Worm (Caenorhabditis elegans) whole organism, young adult: Measurements from ENCODE around the gene R12B2.6.

Experiments
- B0019.2 ChIP-seq: fragments of 200-800 bp; sonication (Bioruptor generic); conservative IDR thresholded peaks from 2 replicates; pipeline ENCODE4 v1.3.6; 2022; ENCODE audit warnings: missing genetic modification reagents, missing genetic modification characterization, missing compliant biosample characterization
- C06A6.2 ChIP-seq: fragments of 200-800 bp; sonication (Bioruptor generic); conservative IDR thresholded peaks from 2 replicates; pipeline ENCODE4 v1.3.6; 2022; ENCODE audit warnings: missing genetic modification characterization, missing compliant biosample characterization
- F22D6.2 ChIP-seq: sonication (generic microtip); optimal IDR thresholded peaks from 2 replicates; lab custom pipeline; 2016; ENCODE audit warnings: mild to moderate bottlenecking, missing genetic modification characterization, missing compliant biosample characterization
- F23B12.7 ChIP-seq: sonication (generic microtip); optimal IDR thresholded peaks from 2 replicates; lab custom pipeline; 2017; ENCODE audit warnings: missing genetic modification characterization, mild to moderate bottlenecking, missing compliant biosample characterization, antibody characterized with exemption, moderate library complexity; ENCODE audit not compliant: insufficient read depth
- F37B4.10 ChIP-seq: fragments of 200-800 bp; sonication (Bioruptor generic); IDR thresholded peaks from 2 replicates; pipeline ENCODE4 v1.3.6; 2022; ENCODE audit warnings: missing genetic modification characterization, missing compliant biosample characterization
- F52B5.7 ChIP-seq: sonication (generic microtip); optimal IDR thresholded peaks from 2 replicates; lab custom pipeline; 2016; ENCODE audit warnings: mild to moderate bottlenecking, missing genetic modification characterization, missing compliant biosample characterization
- F55B11.4 ChIP-seq: sonication (generic microtip); optimal IDR thresholded peaks from 2 replicates; lab custom pipeline; 2016; ENCODE audit warnings: missing compliant biosample characterization, missing genetic modification characterization, borderline replicate concordance; ENCODE audit not compliant: insufficient read depth
- K12H6.12 ChIP-seq: fragments of 200-800 bp; sonication (Bioruptor generic); optimal IDR thresholded peaks from 2 replicates; lab custom pipeline; 2018; ENCODE audit warnings: mild to moderate bottlenecking, missing genetic modification characterization, missing compliant biosample characterization
- T26A5.8 ChIP-seq: sonication (generic microtip); optimal IDR thresholded peaks from 2 replicates; lab custom pipeline; 2016; ENCODE audit warnings: missing genetic modification characterization, missing compliant biosample characterization
- ama-1 ChIP-seq, 3 experiments: fragments of 150-350 bp in 1 of 3; sonication (generic microtip) in 2 of 3; optimal IDR thresholded peaks; 2 replicates each; lab custom pipeline; 2014 to 2018; ENCODE audit warnings: missing biosample characterization in 2 of 3, missing genetic modification characterization in 2 of 3, missing genetic modification reagents in 2 of 3
- atf-7 ChIP-seq: sonication (generic microtip); optimal IDR thresholded peaks from 2 replicates; lab custom pipeline; 2017; ENCODE audit warnings: mild to moderate bottlenecking, missing genetic modification characterization, missing compliant biosample characterization
- attf-5 ChIP-seq: fragments of 200-800 bp; sonication (Bioruptor generic); optimal IDR thresholded peaks from 2 replicates; lab custom pipeline; 2018; ENCODE audit warnings: mild to moderate bottlenecking, missing genetic modification characterization, missing compliant biosample characterization
- attf-6 ChIP-seq: fragments of 200-800 bp; sonication (Bioruptor generic); IDR thresholded peaks from 2 replicates; pipeline ENCODE4 v1.3.6; 2022; ENCODE audit warnings: missing genetic modification reagents, missing genetic modification characterization, missing compliant biosample characterization
- bed-1 ChIP-seq: fragments of 200-800 bp; sonication (Bioruptor generic); IDR thresholded peaks from 2 replicates; pipeline ENCODE4 v1.3.6; 2022; ENCODE audit warnings: missing genetic modification reagents, missing genetic modification characterization, missing compliant biosample characterization
- cebp-1 ChIP-seq, 2 experiments: fragments of 200-800 bp in 1 of 2; sonication (Bioruptor generic) in 1 of 2; sonication (generic microtip) in 1 of 2; IDR thresholded peaks in 1 of 2; optimal IDR thresholded peaks in 1 of 2; 2 replicates each; pipeline versions ENCODE4 v1.3.6 to Lab custom; 2017 to 2022; ENCODE audit warnings: missing compliant biosample characterization in 2 of 2, missing genetic modification characterization in 2 of 2, mild to moderate bottlenecking in 1 of 2, missing genetic modification reagents in 1 of 2, moderate library complexity in 1 of 2
- ceh-40 ChIP-seq: fragments of 200-800 bp; sonication (Bioruptor generic); IDR thresholded peaks from 2 replicates; pipeline ENCODE4 v1.3.6; 2022; ENCODE audit warnings: missing genetic modification characterization, missing compliant biosample characterization
- chd-7 ChIP-seq: sonication (generic microtip); optimal IDR thresholded peaks from 2 replicates; lab custom pipeline; 2016; ENCODE audit warnings: mild to moderate bottlenecking, missing genetic modification characterization, moderate library complexity, missing compliant biosample characterization
- dox-1 ChIP-seq: fragments of 200-800 bp; sonication (Bioruptor generic); IDR thresholded peaks from 2 replicates; pipeline ENCODE4 v1.3.6; 2022; ENCODE audit warnings: missing genetic modification reagents, missing genetic modification characterization, missing compliant biosample characterization
- egl-44 ChIP-seq: fragments of 200-800 bp; sonication (Bioruptor generic); IDR thresholded peaks from 2 replicates; pipeline ENCODE4 v1.3.6; 2022; ENCODE audit warnings: missing genetic modification reagents, missing genetic modification characterization, missing compliant biosample characterization
- ets-4 ChIP-seq: fragments of 200-800 bp; sonication (Bioruptor generic); optimal IDR thresholded peaks from 2 replicates; lab custom pipeline; 2018; ENCODE audit warnings: mild to moderate bottlenecking, missing genetic modification characterization, missing compliant biosample characterization
- fkh-3 ChIP-seq: sonication (generic microtip); optimal IDR thresholded peaks from 2 replicates; lab custom pipeline; 2016; ENCODE audit warnings: mild to moderate bottlenecking, missing genetic modification characterization, missing compliant biosample characterization
- him-1 ChIP-seq: sonication (generic microtip); optimal IDR thresholded peaks from 2 replicates; lab custom pipeline; 2016; ENCODE audit warnings: missing genotype, missing genetic modification reagents, missing genetic modification characterization, missing compliant biosample characterization
- hsf-1 ChIP-seq: fragments of 200-800 bp; sonication (Bioruptor generic); IDR thresholded peaks from 2 replicates; pipeline ENCODE4 v1.3.6; 2022; ENCODE audit warnings: missing genetic modification reagents, missing genetic modification characterization, missing compliant biosample characterization
- let-607 ChIP-seq, 2 experiments: fragments of 200-800 bp in 1 of 2; sonication (Bioruptor generic) in 1 of 2; sonication (generic microtip) in 1 of 2; optimal IDR thresholded peaks; 2 replicates each; lab custom pipeline; 2016 to 2018; ENCODE audit warnings: mild to moderate bottlenecking in 2 of 2, missing compliant biosample characterization in 2 of 2, missing genetic modification characterization in 2 of 2, moderate library complexity in 2 of 2, missing genotype in 1 of 2
- lin-26 ChIP-seq: fragments of 200-800 bp; sonication (Bioruptor generic); IDR thresholded peaks from 2 replicates; pipeline ENCODE4 v1.3.6; 2022; ENCODE audit warnings: missing genetic modification reagents, missing genetic modification characterization, missing compliant biosample characterization
- lin-40 ChIP-seq: sonication (generic microtip); optimal IDR thresholded peaks from 2 replicates; lab custom pipeline; 2016; ENCODE audit warnings: missing genetic modification characterization, mild to moderate bottlenecking, missing compliant biosample characterization, missing genotype, missing genetic modification reagents
- lir-1 ChIP-seq: fragments of 200-800 bp; sonication (Bioruptor generic); conservative IDR thresholded peaks from 2 replicates; pipeline ENCODE4 v1.3.6; 2022; ENCODE audit warnings: missing genetic modification reagents, missing genetic modification characterization, missing compliant biosample characterization
- madf-10 ChIP-seq: sonication (generic microtip); optimal IDR thresholded peaks from 2 replicates; lab custom pipeline; 2016; ENCODE audit warnings: mild to moderate bottlenecking, missing genetic modification characterization, missing compliant biosample characterization
- mcd-1 ChIP-seq: fragments of 200-800 bp; sonication (Bioruptor generic); IDR thresholded peaks from 2 replicates; pipeline ENCODE4 v1.3.6; 2022; ENCODE audit warnings: missing genetic modification reagents, missing genetic modification characterization, missing compliant biosample characterization
- nfyb-1 ChIP-seq: fragments of 200-800 bp; sonication (Bioruptor generic); IDR thresholded peaks from 2 replicates; pipeline ENCODE4 v1.3.6; 2022; ENCODE audit warnings: missing genetic modification reagents, missing genetic modification characterization, missing compliant biosample characterization
- nhr-179 ChIP-seq: sonication (generic microtip); optimal IDR thresholded peaks from 2 replicates; lab custom pipeline; 2016; ENCODE audit warnings: mild to moderate bottlenecking, missing genetic modification characterization, missing compliant biosample characterization
- nhr-80 ChIP-seq: sonication (generic microtip); optimal IDR thresholded peaks from 2 replicates; lab custom pipeline; 2016; ENCODE audit warnings: missing genetic modification characterization, missing compliant biosample characterization
- nhr-90 ChIP-seq: sonication (generic microtip); optimal IDR thresholded peaks from 2 replicates; lab custom pipeline; 2016; ENCODE audit warnings: missing genotype, mild to moderate bottlenecking, missing genetic modification characterization, missing compliant biosample characterization
- pha-4 ChIP-seq: fragments of 150-350 bp; sonication (generic microtip); optimal IDR thresholded peaks from 2 replicates; lab custom pipeline; 2014; ENCODE audit warnings: missing biosample characterization, missing genetic modification reagents, missing genetic modification characterization
- rcor-1 ChIP-seq: fragments of 200-800 bp; sonication (Bioruptor generic); IDR thresholded peaks from 2 replicates; pipeline ENCODE4 v1.3.6; 2022; ENCODE audit warnings: missing genetic modification reagents, missing genetic modification characterization, missing compliant biosample characterization
- snpc-4 ChIP-seq, 5 experiments: fragments of 150-350 bp in 1 of 5; sonication (generic microtip) in 4 of 5; optimal IDR thresholded peaks; 2 replicates each; lab custom pipeline; 2014 to 2018; ENCODE audit warnings: missing genetic modification characterization in 5 of 5, missing biosample characterization in 3 of 5, antibody characterized with exemption in 2 of 5, mild to moderate bottlenecking in 2 of 5, missing compliant biosample characterization in 2 of 5, missing genotype in 2 of 5, moderate library complexity in 2 of 5, missing genetic modification reagents in 1 of 5
- tbp1 ChIP-seq: fragments of 200-800 bp; sonication (Bioruptor generic); optimal IDR thresholded peaks from 2 replicates; lab custom pipeline; 2018; ENCODE audit warnings: mild to moderate bottlenecking, missing genetic modification characterization, missing compliant biosample characterization
- ztf-18 ChIP-seq: sonication (generic microtip); optimal IDR thresholded peaks from 2 replicates; lab custom pipeline; 2016; ENCODE audit warnings: missing genotype, mild to moderate bottlenecking, missing genetic modification characterization, missing compliant biosample characterization
- ztf-22 ChIP-seq: fragments of 200-800 bp; sonication (Bioruptor generic); optimal IDR thresholded peaks from 2 replicates; lab custom pipeline; 2018; ENCODE audit warnings: mild to moderate bottlenecking, missing genetic modification characterization, moderate library complexity, missing compliant biosample characterization
- ztf-26 ChIP-seq: sonication (generic microtip); optimal IDR thresholded peaks from 2 replicates; lab custom pipeline; 2017; ENCODE audit warnings: missing genetic modification characterization, missing compliant biosample characterization

Gene R12B2.6

ce11 chrIII:5839598-5839997 is 5.6 kb upstream of the R12B2.6 start:
- TF ChIP-seq ama-1 (optimal IDR thresholded peaks at IDR 0.05; lab: Kevin White, UChicago) (no peak), ama-1 (GFP tag; optimal IDR thresholded peaks at IDR 0.05; lab: Kevin White, UChicago) (no peak), rcor-1 (no peak)

DNA sequence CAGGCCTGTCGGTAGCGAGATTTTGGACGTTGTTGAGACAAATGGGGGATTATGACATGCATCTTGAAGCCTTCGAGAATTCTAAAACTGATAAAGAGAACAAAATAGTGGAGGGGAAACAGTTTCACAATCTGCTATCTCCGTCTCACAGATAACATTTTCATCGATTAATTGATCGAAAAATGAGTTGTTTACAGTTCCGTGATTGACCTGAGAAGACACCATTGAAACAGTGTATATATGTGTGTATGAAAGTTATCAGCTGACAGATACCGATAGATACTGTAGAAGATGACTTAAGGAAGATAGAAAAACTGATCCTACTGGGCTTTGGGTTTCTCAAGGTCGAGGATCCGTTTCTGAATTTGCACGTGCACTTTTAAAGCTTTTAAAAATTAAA is 5.2 kb upstream of the R12B2.6 start:
- TF ChIP-seq C06A6.2 (GFP tag; lab: Robert Waterston, UW) (no peak), K12H6.12 (tag; lab: Kevin White, UChicago) (no peak), nhr-80 (tag; lab: Kevin White, UChicago) (peak; percentile 61), nfyb-1 (GFP tag; lab: Robert Waterston, UW) (peak; percentile 32; the same call in 1 of the 2 replicates), dox-1 (GFP tag; lab: Robert Waterston, UW) (peak; percentile 11; the same call in 1 of the 2 replicates), attf-5 (GFP tag; lab: Kevin White, UChicago) (peak; percentile 3), let-607 (tag; optimal IDR thresholded peaks at IDR 0.05; lab: Kevin White, UChicago) (peak in 1 of 2 experiments; percentile 31), cebp-1 (GFP tag; IDR thresholded peaks at IDR 0.05; lab: Robert Waterston, UW) (no peak; the same call in 1 of the 2 replicates), cebp-1 (tag; optimal IDR thresholded peaks at IDR 0.05; lab: Kevin White, UChicago) (peak; percentile 57), fkh-3 (tag; lab: Kevin White, UChicago) (no peak)
- TF ChIP-seq, all 124 proteins: peak for 6

- TF ChIP-seq lir-1 (GFP tag; lab: Robert Waterston, UW) (no peak), F23B12.7 (tag; lab: Kevin White, UChicago) (peak; percentile 29), nhr-179 (tag; lab: Kevin White, UChicago) (no peak), him-1 (tag; lab: Kevin White, UChicago) (no peak), snpc-4 (GFP tag; optimal IDR thresholded peaks at IDR 0.05; lab: Kevin White, UChicago) (no peak), snpc-4 (tag; optimal IDR thresholded peaks at IDR 0.05; lab: Kevin White, UChicago) (peak in 1 of 4 experiments; percentile 33), bed-1 (GFP tag; lab: Robert Waterston, UW) (no peak), ceh-40 (GFP tag; lab: Robert Waterston, UW) (no peak), lin-40 (peak; percentile 34), ztf-26 (tag; lab: Kevin White, UChicago) (no peak), atf-7 (tag; lab: Kevin White, UChicago) (peak; percentile 53), tbp1 (GFP tag; lab: Kevin White, UChicago) (no peak), F55B11.4 (tag; lab: Kevin White, UChicago) (no peak), chd-7 (no peak), pha-4 (peak; percentile 66), F52B5.7 (tag; lab: Kevin White, UChicago) (no peak), cebp-1 (GFP tag; IDR thresholded peaks at IDR 0.05; lab: Robert Waterston, UW) (no peak), cebp-1 (tag; optimal IDR thresholded peaks at IDR 0.05; lab: Kevin White, UChicago) (peak; percentile 53), ztf-18 (tag; lab: Kevin White, UChicago) (no peak), attf-6 (no peak), ztf-22 (GFP tag; lab: Kevin White, UChicago) (no peak), F22D6.2 (no peak), let-607 (tag; optimal IDR thresholded peaks at IDR 0.05; lab: Kevin White, UChicago) (peak in 1 of 2 experiments; percentile 64), egl-44 (0 out of 2 replicates have a peak, but pooled peaks have one; percentile 17), nfyb-1 (GFP tag; lab: Robert Waterston, UW) (peak; percentile 60; the same call in 1 of the 2 replicates), F37B4.10 (GFP tag; lab: Robert Waterston, UW) (no peak), attf-5 (GFP tag; lab: Kevin White, UChicago) (peak; percentile 3), lin-26 (no peak), nhr-80 (tag; lab: Kevin White, UChicago) (peak; percentile 97), ets-4 (GFP tag; lab: Kevin White, UChicago) (peak; percentile 58), mcd-1 (GFP tag; lab: Robert Waterston, UW) (no peak), B0019.2 (GFP tag; lab: Robert Waterston, UW) (no peak), nhr-90 (tag; lab: Kevin White, UChicago) (peak; percentile 19), hsf-1 (no peak), T26A5.8 (tag; lab: Kevin White, UChicago) (no peak), madf-10 (tag; lab: Kevin White, UChicago) (peak; percentile 41)
Measured at ce11 chrIII:5838159-5839046, 4.5 kb upstream of the R12B2.6 start.
